Fruit fly (Drosophila melanogaster): Measurements from ENCODE around the gene Gr98c.

DNA sequence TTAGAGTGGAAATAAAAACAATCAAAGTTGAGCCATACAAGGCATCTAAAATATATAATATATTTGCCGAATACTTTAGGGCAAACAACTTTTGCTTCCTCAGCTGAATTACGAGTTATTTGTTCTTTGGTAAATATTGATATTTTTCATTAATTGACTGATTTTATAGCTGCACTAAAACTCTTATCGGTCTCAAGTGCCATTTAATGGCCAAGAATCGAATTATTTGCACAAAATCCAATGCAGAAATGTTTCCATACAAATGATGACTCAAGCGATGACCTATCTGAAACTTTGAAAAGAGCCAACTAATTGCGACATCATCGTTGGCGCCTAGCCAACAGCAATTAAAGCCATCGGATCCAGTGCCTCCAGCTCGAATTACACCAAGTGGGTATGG, 9.1 kb downstream of the Gr98c start:
- TF ChIP-seq CG8478 (optimal IDR thresholded peaks at IDR 0.05) (no peak), CTCF (optimal IDR thresholded peaks at IDR 0.05) (no peak)
